Fruit fly (Drosophila melanogaster): ENCODE data around the gene ND-13B.

DNA sequence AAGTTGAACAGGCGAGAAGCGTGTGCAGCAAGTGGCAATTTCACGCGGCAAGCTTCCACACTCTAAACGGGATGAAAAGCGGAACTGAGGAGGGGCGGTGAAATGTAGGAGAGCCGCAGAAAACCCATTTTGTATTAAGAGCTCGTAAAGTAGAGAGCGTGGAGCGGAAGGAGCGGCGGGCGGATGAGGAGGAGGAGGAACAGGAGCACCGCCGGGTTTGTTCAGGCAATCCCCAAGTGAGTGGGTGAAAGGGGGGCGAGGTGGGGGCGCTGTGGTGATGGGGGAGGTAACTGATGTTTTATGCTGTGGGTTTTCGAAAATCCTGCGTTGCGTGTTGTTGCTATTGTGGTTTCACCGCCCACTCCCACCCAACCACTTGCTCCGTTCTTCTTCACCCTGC lies 33.2 kb upstream of the ND-13B start:
- TF ChIP-seq usp (GFP tag; optimal IDR thresholded peaks at IDR 0.05), result no peak
- no peak for TF ChIP-seq Usf (GFP tag; optimal IDR thresholded peaks at IDR 0.05)
- TF ChIP-seq CG11398 (GFP tag; optimal IDR thresholded peaks at IDR 0.05), result no peak
- TF ChIP-seq CG2129 (GFP tag; IDR thresholded peaks at IDR 0.05; ENCODE audit: partially characterized antibody), result no peak
- TF ChIP-seq shn (GFP tag; optimal IDR thresholded peaks at IDR 0.05), result no peak
- no peak for TF ChIP-seq h (optimal IDR thresholded peaks at IDR 0.05)
